Fruit fly (Drosophila melanogaster): ENCODE results near the gene CG42823.

dm6 chr3R:17425417-17425915 lies 20.6 kb upstream of the CG42823 start, which contains the start of gene cysu:
- no peak for TF ChIP-seq CrebA (GFP tag; optimal IDR thresholded peaks at IDR 0.05; ENCODE audit: borderline replicate concordance)
- no peak for TF ChIP-seq dl (GFP tag; optimal IDR thresholded peaks at IDR 0.05; ENCODE audit: insufficient read depth in 1 of 2, partially characterized antibody in 2 of 2)
- no peak for TF ChIP-seq brk (GFP tag; optimal IDR thresholded peaks at IDR 0.05)
